Worm (Caenorhabditis elegans) whole organism, L4 larva: Measurements from ENCODE around the gene F52E10.4.

Experiments
- F10B5.3 ChIP-seq: sonication (generic microtip); optimal IDR thresholded peaks from 2 replicates; lab custom pipeline; 2016; ENCODE audit warnings: mild to moderate bottlenecking, missing genetic modification characterization, missing compliant biosample characterization
- F26F4.8 ChIP-seq: fragments of 200-800 bp; sonication (Bioruptor generic); conservative IDR thresholded peaks from 2 replicates; pipeline ENCODE4 v1.3.6; 2022; ENCODE audit warnings: missing genetic modification characterization, missing compliant biosample characterization
- Y5F2A.4 ChIP-seq: fragments of 200-800 bp; sonication (Bioruptor generic); optimal IDR thresholded peaks from 2 replicates; lab custom pipeline; 2018; ENCODE audit warnings: mild to moderate bottlenecking, missing genetic modification characterization, missing compliant biosample characterization
- Y75B8A.6 ChIP-seq: fragments of 200-800 bp; sonication (Bioruptor generic); IDR thresholded peaks from 2 replicates; pipeline ENCODE4 v1.3.6; 2022; ENCODE audit warnings: missing genetic modification reagents, missing genetic modification characterization, missing compliant biosample characterization
- aha-1 ChIP-seq: fragments of 150-350 bp; peaks from one replicate; lab custom pipeline; 2014; ENCODE audit warnings: missing biosample characterization, missing genetic modification characterization
- aly-2 ChIP-seq: sonication (generic microtip); optimal IDR thresholded peaks from 2 replicates; lab custom pipeline; 2018; ENCODE audit warnings: missing biosample characterization, missing genetic modification characterization
- ama-1 ChIP-seq: fragments of 150-350 bp; optimal IDR thresholded peaks from 2 replicates; lab custom pipeline; 2014; ENCODE audit warnings: inconsistent platforms, mixed read lengths
- ceh-20 ChIP-seq: fragments of 200-800 bp; sonication (Bioruptor generic); IDR thresholded peaks from 2 replicates; pipeline ENCODE4 v1.3.6; 2022; ENCODE audit warnings: missing genetic modification reagents, missing genetic modification characterization, missing compliant biosample characterization
- cey-2 ChIP-seq: sonication (generic microtip); optimal IDR thresholded peaks from 3 replicates; lab custom pipeline; 2017; ENCODE audit warnings: missing genetic modification characterization, mild to moderate bottlenecking, missing compliant biosample characterization, antibody characterized with exemption, borderline replicate concordance; ENCODE audit not compliant: insufficient read depth
- daf-16 ChIP-seq, 3 experiments: sonication (generic microtip); optimal IDR thresholded peaks; 2 replicates each; lab custom pipeline; 2016 to 2017; ENCODE audit warnings: missing genetic modification characterization in 3 of 3, missing genetic modification reagents in 3 of 3, mild to moderate bottlenecking in 2 of 3, missing compliant biosample characterization in 2 of 3, missing biosample characterization in 1 of 3, moderate library complexity in 1 of 3
- daf-8 ChIP-seq: fragments of 200-800 bp; sonication (Bioruptor generic); IDR thresholded peaks from 2 replicates; pipeline ENCODE4 v1.3.6; 2022; ENCODE audit warnings: missing genetic modification characterization, missing compliant biosample characterization
- dmd-6 ChIP-seq: fragments of 200-800 bp; sonication (Bioruptor generic); IDR thresholded peaks from 2 replicates; pipeline ENCODE4 v1.3.6; 2022; ENCODE audit warnings: missing genetic modification reagents, missing genetic modification characterization, missing compliant biosample characterization
- dve-1 ChIP-seq: sonication (generic microtip); optimal IDR thresholded peaks from 2 replicates; lab custom pipeline; 2017; ENCODE audit warnings: antibody characterized with exemption, mild to moderate bottlenecking, missing genetic modification characterization, missing compliant biosample characterization; ENCODE audit not compliant: insufficient read depth
- egl-27 ChIP-seq: sonication (generic microtip); optimal IDR thresholded peaks from 3 replicates; lab custom pipeline; 2017; ENCODE audit warnings: missing biosample characterization, missing genetic modification reagents, missing genetic modification characterization
- hlh-11 ChIP-seq: fragments of 200-800 bp; sonication (Bioruptor generic); optimal IDR thresholded peaks from 2 replicates; lab custom pipeline; 2018; ENCODE audit warnings: mild to moderate bottlenecking, missing genetic modification characterization, missing compliant biosample characterization
- hlh-30 ChIP-seq: sonication (generic microtip); optimal IDR thresholded peaks from 2 replicates; lab custom pipeline; 2017; ENCODE audit warnings: antibody characterized with exemption, mild to moderate bottlenecking, missing genetic modification characterization, missing compliant biosample characterization; ENCODE audit not compliant: insufficient read depth
- jun-1 ChIP-seq: fragments of 150-350 bp; optimal IDR thresholded peaks from 2 replicates; lab custom pipeline; 2014; ENCODE audit warnings: missing biosample characterization, missing genetic modification reagents, missing genetic modification characterization
- lin-1 ChIP-seq: fragments of 200-800 bp; sonication (Bioruptor generic); IDR thresholded peaks from 2 replicates; pipeline ENCODE4 v1.3.6; 2022; ENCODE audit warnings: missing genetic modification reagents, missing genetic modification characterization, missing compliant biosample characterization
- lin-13 ChIP-seq: fragments of 150-350 bp; optimal IDR thresholded peaks from 2 replicates; lab custom pipeline; 2014; ENCODE audit warnings: missing biosample characterization, missing genetic modification reagents, missing genetic modification characterization
- lin-38 ChIP-seq: fragments of 200-800 bp; sonication (Bioruptor generic); IDR thresholded peaks from 2 replicates; pipeline ENCODE4 v1.3.6; 2022; ENCODE audit warnings: missing genetic modification reagents, missing genetic modification characterization, missing compliant biosample characterization
- madf-5 ChIP-seq, 2 experiments: fragments of 200-800 bp; sonication (Bioruptor generic); IDR thresholded peaks; 2 replicates each; pipeline ENCODE4 v1.3.6; 2022; ENCODE audit warnings: missing compliant biosample characterization in 2 of 2, missing genetic modification characterization in 2 of 2
- madf-9 ChIP-seq: fragments of 200-800 bp; sonication (Bioruptor generic); conservative IDR thresholded peaks from 2 replicates; pipeline ENCODE4 v1.3.6; 2022; ENCODE audit warnings: missing genetic modification reagents, missing genetic modification characterization, missing compliant biosample characterization
- mdl-1 ChIP-seq, 2 experiments: fragments of 150-350 bp in 1 of 2; sonication (generic microtip) in 1 of 2; optimal IDR thresholded peaks; 2 replicates each; lab custom pipeline; 2014 to 2017; ENCODE audit warnings: missing biosample characterization in 2 of 2, missing genetic modification characterization in 2 of 2
- mdt-29 ChIP-seq: fragments of 200-800 bp; sonication (Bioruptor generic); IDR thresholded peaks from 2 replicates; pipeline ENCODE4 v1.3.6; 2022; ENCODE audit warnings: missing genetic modification reagents, missing genetic modification characterization, missing compliant biosample characterization
- mep-1 ChIP-seq: fragments of 150-350 bp; sonication (generic microtip); optimal IDR thresholded peaks from 3 replicates; lab custom pipeline; 2014; ENCODE audit warnings: missing biosample characterization, missing genetic modification characterization
- mes-2 ChIP-seq: sonication (generic microtip); optimal IDR thresholded peaks from 2 replicates; lab custom pipeline; 2016; ENCODE audit warnings: missing genotype, mild to moderate bottlenecking, missing genetic modification characterization, missing compliant biosample characterization; ENCODE audit not compliant: poor library complexity, severe bottlenecking
- mxl-3 ChIP-seq: fragments of 200-800 bp; sonication (Bioruptor generic); optimal IDR thresholded peaks from 2 replicates; lab custom pipeline; 2018; ENCODE audit warnings: mild to moderate bottlenecking, missing genetic modification characterization, missing compliant biosample characterization
- nhr-11 ChIP-seq: fragments of 150-350 bp; optimal IDR thresholded peaks from 2 replicates; lab custom pipeline; 2014; ENCODE audit warnings: missing biosample characterization, missing genetic modification characterization
- nhr-237 ChIP-seq: sonication (generic microtip); optimal IDR thresholded peaks from 2 replicates; lab custom pipeline; 2017; ENCODE audit warnings: missing biosample characterization, missing genetic modification characterization
- nhr-41 ChIP-seq: fragments of 200-800 bp; sonication (Bioruptor generic); IDR thresholded peaks from 2 replicates; pipeline ENCODE4 v1.3.6; 2022; ENCODE audit warnings: missing genetic modification reagents, missing genetic modification characterization, missing compliant biosample characterization
- nhr-48 ChIP-seq: sonication (generic microtip); optimal IDR thresholded peaks from 2 replicates; lab custom pipeline; 2016; ENCODE audit warnings: mild to moderate bottlenecking, missing genetic modification characterization, missing compliant biosample characterization
- nhr-6 ChIP-seq: fragments of 150-350 bp; optimal IDR thresholded peaks from 2 replicates; lab custom pipeline; 2014; ENCODE audit warnings: missing biosample characterization, missing genetic modification characterization
- nhr-76 ChIP-seq: fragments of 150-350 bp; optimal IDR thresholded peaks from 2 replicates; lab custom pipeline; 2014; ENCODE audit warnings: missing biosample characterization, missing genetic modification characterization
- nhr-77 ChIP-seq: fragments of 150-350 bp; optimal IDR thresholded peaks from 2 replicates; lab custom pipeline; 2014; ENCODE audit warnings: missing biosample characterization, missing genetic modification characterization
- pqm-1 ChIP-seq: sonication (generic microtip); optimal IDR thresholded peaks from 2 replicates; lab custom pipeline; 2017; ENCODE audit warnings: missing biosample characterization, missing genetic modification characterization
- saeg-2 ChIP-seq: fragments of 200-800 bp; sonication (Bioruptor generic); IDR thresholded peaks from 2 replicates; pipeline ENCODE4 v1.3.6; 2022; ENCODE audit warnings: missing genetic modification reagents, missing genetic modification characterization, missing compliant biosample characterization
- set-16 ChIP-seq: fragments of 200-800 bp; sonication (Bioruptor generic); IDR thresholded peaks from 2 replicates; pipeline ENCODE4 v1.3.6; 2022; ENCODE audit warnings: missing genetic modification reagents, missing genetic modification characterization, missing compliant biosample characterization
- skn-1 ChIP-seq: fragments of 150-350 bp; optimal IDR thresholded peaks from 2 replicates; lab custom pipeline; 2014; ENCODE audit warnings: missing biosample characterization, missing genetic modification characterization
- snpc-4 ChIP-seq: fragments of 150-350 bp; optimal IDR thresholded peaks from 2 replicates; lab custom pipeline; 2014; ENCODE audit warnings: missing biosample characterization, missing genetic modification characterization
- spr-3 ChIP-seq: fragments of 200-800 bp; sonication (Bioruptor generic); optimal IDR thresholded peaks from 2 replicates; lab custom pipeline; 2018; ENCODE audit warnings: mild to moderate bottlenecking, missing genetic modification characterization, missing compliant biosample characterization
- unc-130 ChIP-seq: sonication (generic microtip); optimal IDR thresholded peaks from 2 replicates; lab custom pipeline; 2016; ENCODE audit warnings: missing genetic modification reagents, missing genetic modification characterization, missing compliant biosample characterization
- unc-62 ChIP-seq, 3 experiments: fragments of 150-350 bp in 1 of 3; sonication (generic microtip); optimal IDR thresholded peaks in 2 of 3; peaks in 1 of 3; 1 replicate in 1 of 3; 2 replicates in 2 of 3; lab custom pipeline; 2014 to 2017; ENCODE audit warnings: missing biosample characterization in 3 of 3, missing genetic modification characterization in 3 of 3, missing genetic modification reagents in 3 of 3, missing genotype in 1 of 3

F52E10.4 gene

DNA sequence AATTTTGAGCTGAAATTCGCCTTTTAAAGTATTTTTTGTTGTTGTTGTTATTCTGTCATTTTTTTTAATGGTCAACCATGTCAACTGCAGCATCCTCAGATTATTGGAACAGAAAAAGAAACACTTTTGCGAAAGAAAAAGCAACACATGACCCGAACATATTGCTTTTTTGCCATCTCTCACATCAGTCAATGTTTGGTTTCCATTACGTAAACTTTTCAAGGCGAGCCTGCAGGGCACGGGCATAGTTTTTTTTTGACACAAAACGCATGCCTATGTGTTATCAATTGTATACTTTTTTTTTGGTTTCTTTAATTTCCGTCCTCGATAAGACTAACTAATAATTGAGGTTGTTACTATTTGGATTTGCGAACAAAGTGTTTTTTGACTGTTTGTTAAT is 44.6 kb upstream of the F52E10.4 start:
- TF ChIP-seq nhr-41 (GFP tag; lab: Robert Waterston, UW): no peak
- TF ChIP-seq mdt-29 (GFP tag; lab: Robert Waterston, UW): no peak
- peak; percentile 16 for TF ChIP-seq nhr-77 (tag; lab: Kevin White, UChicago)
- TF ChIP-seq mep-1 (tag; lab: Kevin White, UChicago): peak; percentile 31
- TF ChIP-seq pqm-1 (tag; lab: Kevin White, UChicago): peak; percentile 60
- TF ChIP-seq ama-1: no peak
- TF ChIP-seq nhr-11 (tag; lab: Kevin White, UChicago): no peak
- no peak for TF ChIP-seq unc-130 (GFP tag; lab: Kevin White, UChicago)
- no peak for TF ChIP-seq nhr-76
- no peak for TF ChIP-seq cey-2 (tag; lab: Kevin White, UChicago)
- TF ChIP-seq lin-1: no peak
- no peak for TF ChIP-seq mxl-3 (GFP tag; lab: Kevin White, UChicago)
- TF ChIP-seq dve-1 (tag; lab: Kevin White, UChicago): peak; percentile 44
- no peak for TF ChIP-seq daf-16 (GFP tag; optimal IDR thresholded peaks at IDR 0.05; lab: Kevin White, UChicago)
- TF ChIP-seq daf-16 (tag; optimal IDR thresholded peaks at IDR 0.05; lab: Kevin White, UChicago): no peak
- no peak for TF ChIP-seq madf-9 (GFP tag; lab: Robert Waterston, UW)
- no peak for TF ChIP-seq lin-13 (GFP tag; lab: Kevin White, UChicago)
- peak; percentile 44 for TF ChIP-seq hlh-11
- TF ChIP-seq dmd-6 (GFP tag; lab: Robert Waterston, UW): peak; percentile 68
- no peak for TF ChIP-seq jun-1 (tag; lab: Kevin White, UChicago)
- peak; percentile 43 for TF ChIP-seq aha-1 (tag; lab: Kevin White, UChicago)
- TF ChIP-seq unc-62 (GFP tag; optimal IDR thresholded peaks at IDR 0.05 in 1 of 2; lab: Kevin White, UChicago): peak in 1 of 2 experiments; percentile 16
- no peak for TF ChIP-seq unc-62 (tag; optimal IDR thresholded peaks at IDR 0.05; lab: Kevin White, UChicago)
- peak in 1 of 2 experiments; percentile 29 for TF ChIP-seq mdl-1 (tag; optimal IDR thresholded peaks at IDR 0.05; lab: Kevin White, UChicago)
- TF ChIP-seq lin-38 (GFP tag; lab: Robert Waterston, UW): no peak
- peak; percentile 55 for TF ChIP-seq hlh-30 (tag; lab: Kevin White, UChicago)

- TF ChIP-seq jun-1 (tag; lab: Kevin White, UChicago) (no peak), aha-1 (tag; lab: Kevin White, UChicago) (peak; percentile 37)
- TF ChIP-seq, all 104 proteins: peak for 1
Measured at ce11 chrX:16336940-16337339, 44.1 kb upstream of the F52E10.4 start.

- no peak for TF ChIP-seq daf-16 (GFP tag; optimal IDR thresholded peaks at IDR 0.05; lab: Kevin White, UChicago)
- TF ChIP-seq daf-16 (tag; optimal IDR thresholded peaks at IDR 0.05; lab: Kevin White, UChicago): no peak
- TF ChIP-seq jun-1 (tag; lab: Kevin White, UChicago): no peak
- TF ChIP-seq F26F4.8 (GFP tag; lab: Robert Waterston, UW): no peak
- peak; percentile 29; the same call in 1 of the 2 replicates for TF ChIP-seq set-16 (GFP tag; lab: Robert Waterston, UW)
- no peak for TF ChIP-seq madf-5 (GFP tag; IDR thresholded peaks at IDR 0.05; lab: Robert Waterston, UW)
- TF ChIP-seq unc-62 (GFP tag; optimal IDR thresholded peaks at IDR 0.05 in 1 of 2; lab: Kevin White, UChicago): peak in 1 of 2 experiments; percentile 0
- no peak for TF ChIP-seq unc-62 (tag; optimal IDR thresholded peaks at IDR 0.05; lab: Kevin White, UChicago)
- no peak for TF ChIP-seq nhr-6 (tag; lab: Kevin White, UChicago)
- TF ChIP-seq aha-1 (tag; lab: Kevin White, UChicago): peak; percentile 88
- no peak for TF ChIP-seq Y75B8A.6
- no peak for TF ChIP-seq F10B5.3 (tag; lab: Kevin White, UChicago)
Measured at ce11 chrX:16335396-16335795, 42.6 kb upstream of the F52E10.4 start.

DNA sequence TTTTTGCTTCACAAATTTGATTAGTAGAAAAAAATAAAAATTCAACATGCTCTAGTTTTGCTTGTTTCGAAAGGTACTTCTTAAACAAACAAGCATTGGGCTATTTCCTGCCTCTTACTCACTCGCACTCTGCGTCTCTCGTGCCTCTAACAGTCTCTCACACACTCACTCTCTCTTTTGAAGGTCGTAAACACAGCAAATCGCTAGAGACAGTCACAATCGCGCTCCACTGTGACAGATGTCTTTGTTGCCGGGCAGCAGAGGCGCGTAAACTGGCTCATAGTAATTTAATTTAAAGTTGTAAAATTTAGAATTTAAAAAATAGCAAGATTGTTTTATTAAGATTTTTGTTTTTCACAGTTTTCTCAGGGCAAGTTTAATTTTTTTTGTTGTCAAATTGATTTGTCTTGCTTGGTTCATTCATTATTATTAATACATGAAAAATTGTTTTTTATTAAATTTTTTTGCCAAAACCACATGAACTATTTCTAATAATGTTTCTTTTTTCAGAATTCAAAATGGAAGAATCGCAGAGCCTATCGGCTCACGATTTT is 39.2 kb upstream of the F52E10.4 start, which contains the start of gene taf-3:
Gene taf-3 (plus strand): TSS at position 504 of the 554 bp plus-strand sequence.
- TF ChIP-seq egl-27 (tag; lab: Kevin White, UChicago) (no peak), skn-1 (tag; lab: Kevin White, UChicago) (no peak), nhr-77 (tag; lab: Kevin White, UChicago) (peak; percentile 2), nhr-11 (tag; lab: Kevin White, UChicago) (peak; percentile 43), dve-1 (tag; lab: Kevin White, UChicago) (peak; percentile 67), snpc-4 (tag; lab: Kevin White, UChicago) (no peak), daf-8 (GFP tag; lab: Robert Waterston, UW) (no peak), mes-2 (peak; percentile 76), saeg-2 (GFP tag; lab: Robert Waterston, UW) (no peak), aly-2 (no peak), spr-3 (GFP tag; lab: Kevin White, UChicago) (no peak), daf-16 (GFP tag; optimal IDR thresholded peaks at IDR 0.05; lab: Kevin White, UChicago) (peak in 1 of 2 experiments; percentile 21), daf-16 (tag; optimal IDR thresholded peaks at IDR 0.05; lab: Kevin White, UChicago) (peak; percentile 94), Y5F2A.4 (no peak), cey-2 (tag; lab: Kevin White, UChicago) (no peak), ceh-20 (no peak), F10B5.3 (tag; lab: Kevin White, UChicago) (no peak), nhr-48 (no peak), nhr-237 (tag; lab: Kevin White, UChicago) (no peak), nhr-6 (tag; lab: Kevin White, UChicago) (peak; percentile 7)
